Fruit fly (Drosophila melanogaster): ENCODE results near the gene CG12986.

The CG12986 gene

DNA sequence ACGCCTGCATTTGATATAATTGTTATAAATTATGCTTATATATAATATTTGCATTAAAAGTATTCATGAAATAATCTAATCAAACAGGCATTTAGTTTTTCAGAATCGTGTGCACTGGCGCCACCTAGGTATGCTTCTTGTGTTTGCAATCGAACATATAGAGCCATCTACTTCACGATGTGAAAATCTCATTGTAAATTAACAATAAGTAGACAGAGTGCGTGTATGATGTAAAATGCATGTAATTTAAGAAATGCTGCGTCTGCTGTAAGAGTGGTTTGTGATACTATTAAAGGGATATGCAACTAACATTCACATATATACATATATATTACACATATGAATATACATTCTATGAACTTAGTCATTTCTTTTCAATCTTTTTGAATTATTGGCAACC, 767 bp upstream of the CG12986 start (continued):
- TF ChIP-seq CG10654 (GFP tag; optimal IDR thresholded peaks at IDR 0.05) (no peak), mam (GFP tag; optimal IDR thresholded peaks at IDR 0.05) (peak; percentile 16), z (GFP tag; IDR thresholded peaks at IDR 0.05) (no peak), CG32772 (GFP tag; IDR thresholded peaks at IDR 0.05) (no peak), Mes4 (GFP tag; optimal IDR thresholded peaks at IDR 0.05) (no peak), cad (GFP tag; optimal IDR thresholded peaks at IDR 0.05) (no peak), bbx (GFP tag; IDR thresholded peaks at IDR 0.05; ENCODE audit: partially characterized antibody) (0 out of 2 replicates have a peak, but pooled peaks have one; percentile 9), pan (optimal IDR thresholded peaks at IDR 0.05) (no peak), pan (GFP tag; optimal IDR thresholded peaks at IDR 0.05 in 1 of 2, IDR thresholded peaks at IDR 0.05 in 1 of 2) (no peak), CG8089 (GFP tag; optimal IDR thresholded peaks at IDR 0.05) (peak; percentile 8), unpg (GFP tag; optimal IDR thresholded peaks at IDR 0.05) (no peak), Hey (tag; optimal IDR thresholded peaks at IDR 0.05) (no peak), Ptx1 (GFP tag; IDR thresholded peaks at IDR 0.05) (peak; percentile 48; the same call in 1 of the 2 replicates), H2.0 (GFP tag; IDR thresholded peaks at IDR 0.05) (0 out of 2 replicates have a peak, but pooled peaks have one; percentile 21), CG1602 (GFP tag; optimal IDR thresholded peaks at IDR 0.05) (peak; percentile 35), E2f1 (GFP tag; IDR thresholded peaks at IDR 0.05) (no peak), CoRest (tag; optimal IDR thresholded peaks at IDR 0.05) (peak; percentile 49), CG7786 (GFP tag; optimal IDR thresholded peaks at IDR 0.05) (no peak), Xbp1 (GFP tag; optimal IDR thresholded peaks at IDR 0.05) (peak; percentile 66), lilli (GFP tag; optimal IDR thresholded peaks at IDR 0.05) (peak; percentile 35), so (GFP tag; IDR thresholded peaks at IDR 0.05) (no peak), phol (tag; optimal IDR thresholded peaks at IDR 0.05) (peak; percentile 24), org-1 (GFP tag; optimal IDR thresholded peaks at IDR 0.05) (no peak), cg (GFP tag; optimal IDR thresholded peaks at IDR 0.05) (peak; percentile 23), ham (GFP tag; IDR thresholded peaks at IDR 0.05) (no peak), jigr1 (GFP tag; IDR thresholded peaks at IDR 0.05) (no peak), Chrac-16 (GFP tag; optimal IDR thresholded peaks at IDR 0.05) (peak; percentile 27), CG15601 (tag; optimal IDR thresholded peaks at IDR 0.05) (peak; percentile 49), Side (GFP tag; optimal IDR thresholded peaks at IDR 0.05) (no peak), CG33213 (GFP tag; optimal IDR thresholded peaks at IDR 0.05) (peak; percentile 10), MESR4 (GFP tag; optimal IDR thresholded peaks at IDR 0.05) (no peak), CG15696 (tag; optimal IDR thresholded peaks at IDR 0.05) (peak; percentile 51), CG18764 (GFP tag; optimal IDR thresholded peaks at IDR 0.05) (no peak), CG12071 (GFP tag; optimal IDR thresholded peaks at IDR 0.05) (no peak), sug (tag; optimal IDR thresholded peaks at IDR 0.05) (peak; percentile 33), gem (tag; optimal IDR thresholded peaks at IDR 0.05) (peak; percentile 35), HLH4C (GFP tag; IDR thresholded peaks at IDR 0.05; ENCODE audit: partially characterized antibody) (no peak), E2f2 (GFP tag; IDR thresholded peaks at IDR 0.05) (no peak), D19A (tag; optimal IDR thresholded peaks at IDR 0.05) (no peak), CG7745 (tag; optimal IDR thresholded peaks at IDR 0.05) (no peak), CG11398 (GFP tag; optimal IDR thresholded peaks at IDR 0.05) (no peak), H15 (GFP tag; IDR thresholded peaks at IDR 0.05) (no peak), CG14710 (tag; optimal IDR thresholded peaks at IDR 0.05) (peak; percentile 4), chif (GFP tag; optimal IDR thresholded peaks at IDR 0.05) (peak; percentile 13 to 29), onecut (GFP tag; IDR thresholded peaks at IDR 0.05) (no peak), CG4360 (GFP tag; IDR thresholded peaks at IDR 0.05) (no peak), CG17612 (GFP tag; IDR thresholded peaks at IDR 0.05) (no peak), gsb-n (tag; optimal IDR thresholded peaks at IDR 0.05) (no peak), salm (tag; optimal IDR thresholded peaks at IDR 0.05) (no peak), CG3281 (GFP tag; optimal IDR thresholded peaks at IDR 0.05) (no peak), Spps (tag; optimal IDR thresholded peaks at IDR 0.05) (no peak), CG11504 (tag; optimal IDR thresholded peaks at IDR 0.05) (no peak)
